Worm (Caenorhabditis elegans): ENCODE data around the gene arrd-25.

arrd-25 gene

DNA sequence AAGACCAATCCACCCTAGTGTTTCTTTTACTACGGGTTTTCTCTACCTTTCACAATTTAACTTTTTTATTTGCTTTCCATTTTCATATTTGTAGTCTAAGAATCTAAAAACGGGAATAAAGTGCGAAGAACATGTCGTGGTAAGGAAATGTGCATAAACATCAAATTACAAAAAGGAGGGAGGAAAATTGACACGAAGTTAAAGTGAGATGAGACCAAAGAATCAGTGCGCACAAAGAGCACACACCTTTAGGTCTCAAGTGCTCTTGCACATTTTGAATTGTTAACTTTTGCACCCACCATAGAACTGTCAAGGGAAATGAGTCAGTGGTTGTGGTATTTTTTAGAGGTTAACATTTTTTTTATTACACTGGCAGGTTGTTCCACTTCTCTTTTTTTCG lies 3.1 kb upstream of the arrd-25 start:
- TF ChIP-seq egl-27 (tag; optimal IDR thresholded peaks at IDR 0.05) (no peak), ztf-4 (tag; optimal IDR thresholded peaks at IDR 0.05) (no peak), R02D3.7 (tag; optimal IDR thresholded peaks at IDR 0.05) (no peak), sma-9 (GFP tag; optimal IDR thresholded peaks at IDR 0.05) (peak; percentile 42), sma-9 (tag; optimal IDR thresholded peaks at IDR 0.05) (no peak), blmp-1 (tag; optimal IDR thresholded peaks at IDR 0.05; ENCODE audit: insufficient read depth) (no peak), ama-1 (optimal IDR thresholded peaks at IDR 0.05) (no peak), alr-1 (tag; optimal IDR thresholded peaks at IDR 0.05) (no peak)

DNA sequence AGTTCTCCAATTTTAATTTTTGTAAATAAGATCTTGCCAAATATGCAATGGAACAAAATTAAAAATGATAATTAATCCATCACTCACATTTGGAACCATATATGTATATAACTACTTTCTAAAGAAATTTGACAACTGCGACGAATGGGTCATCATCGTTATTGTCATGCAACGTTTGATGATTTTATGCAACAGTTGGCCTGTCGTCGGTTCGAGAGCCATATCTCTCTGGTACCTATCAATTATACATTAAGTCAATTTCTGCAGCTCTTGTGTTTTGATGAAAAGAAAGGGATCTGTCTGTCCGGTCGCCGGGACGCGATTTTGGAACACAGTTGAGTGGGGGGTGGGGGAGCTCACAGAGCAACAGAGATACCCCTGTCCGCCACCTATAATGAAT lies 5.7 kb downstream of the arrd-25 start:
- TF ChIP-seq ceh-82 (tag; optimal IDR thresholded peaks at IDR 0.05) (no peak), aly-2 (tag; optimal IDR thresholded peaks at IDR 0.05) (no peak), Y55F3AM.14 (GFP tag; optimal IDR thresholded peaks at IDR 0.05) (no peak), peb-1 (tag; optimal IDR thresholded peaks at IDR 0.05) (no peak), nhr-6 (tag; optimal IDR thresholded peaks at IDR 0.05) (no peak), skn-1 (tag; optimal IDR thresholded peaks at IDR 0.05) (no peak)

DNA sequence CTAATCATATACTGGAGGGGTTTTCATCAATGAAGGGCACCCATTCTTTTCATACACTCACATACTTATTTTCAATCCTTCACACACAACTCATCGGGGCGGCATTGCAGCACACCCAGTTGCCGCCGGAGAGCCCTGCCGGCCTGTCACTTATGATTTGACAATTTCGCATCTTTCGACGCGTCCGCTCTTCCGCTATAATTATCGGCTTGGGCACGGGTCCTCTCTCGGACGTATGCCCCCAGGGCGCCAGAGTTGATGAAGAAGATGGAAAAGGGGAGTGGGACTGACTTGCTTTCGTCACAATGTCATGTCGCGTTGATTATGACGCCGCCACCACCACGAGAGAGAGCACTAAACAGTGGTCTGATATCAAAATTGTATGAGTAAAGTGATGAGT lies 10.8 kb downstream of the arrd-25 start:
- TF ChIP-seq F13H6.1 (tag; optimal IDR thresholded peaks at IDR 0.05) (peak; percentile 49), ztf-1 (GFP tag; conservative IDR thresholded peaks at IDR 0.05) (no peak), snpc-4 (tag; optimal IDR thresholded peaks at IDR 0.05) (no peak), sma-9 (GFP tag; optimal IDR thresholded peaks at IDR 0.05) (peak; percentile 1), sma-9 (tag; optimal IDR thresholded peaks at IDR 0.05) (no peak)

DNA sequence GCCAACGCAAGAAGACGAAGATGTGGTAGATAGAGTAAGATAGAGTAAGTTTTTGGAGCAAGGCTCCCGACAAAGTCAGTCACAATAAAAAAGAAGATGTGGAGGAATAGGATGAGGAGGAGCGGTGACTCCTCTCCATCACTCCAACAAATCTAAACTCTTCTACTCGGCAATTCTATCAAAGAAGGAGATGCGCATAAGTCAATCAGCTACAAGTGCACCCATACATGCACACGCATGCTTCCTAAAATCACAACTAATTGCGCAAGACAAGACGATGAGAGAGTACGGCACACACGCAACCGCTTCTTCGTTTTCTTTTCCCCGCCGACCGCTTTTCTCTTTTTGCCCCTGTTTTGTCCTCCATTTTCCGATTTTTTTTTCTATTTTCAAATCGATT lies 14.0 kb downstream of the arrd-25 start:
- no peak for TF ChIP-seq ztf-4 (tag; optimal IDR thresholded peaks at IDR 0.05)
- TF ChIP-seq nhr-21 (tag; optimal IDR thresholded peaks at IDR 0.05), result no peak
- no peak for TF ChIP-seq ama-1 (optimal IDR thresholded peaks at IDR 0.05)
- TF ChIP-seq lin-11 (tag; optimal IDR thresholded peaks at IDR 0.05), result no peak
- no peak for TF ChIP-seq snpc-4 (tag; optimal IDR thresholded peaks at IDR 0.05)

DNA sequence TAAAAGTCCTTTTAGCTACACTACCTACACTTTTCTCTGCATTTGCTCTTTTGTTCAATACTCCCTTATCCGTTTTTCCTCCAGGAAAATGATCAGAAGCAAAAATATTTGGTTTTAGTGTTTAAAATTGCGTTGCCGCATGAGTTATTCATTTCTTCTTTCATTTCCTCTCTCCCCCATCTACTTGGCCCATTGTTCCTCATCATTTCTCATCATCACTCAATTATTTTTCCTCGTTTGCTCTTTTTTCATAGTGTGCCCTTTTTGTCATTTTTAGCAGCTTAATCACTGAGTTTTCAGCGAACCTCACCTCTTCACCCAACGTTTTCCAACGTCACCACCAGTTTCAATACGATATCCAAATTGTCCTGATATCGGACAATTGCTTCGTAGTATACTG lies 15.6 kb downstream of the arrd-25 start, which contains the start of gene dyc-1:
dyc-1 (plus strand) TSS at position 301 of the 400 bp plus-strand sequence.
- no peak for TF ChIP-seq Y55F3AM.14 (GFP tag; optimal IDR thresholded peaks at IDR 0.05)
- no peak for TF ChIP-seq peb-1 (tag; optimal IDR thresholded peaks at IDR 0.05)
- TF ChIP-seq dmd-4 (tag; optimal IDR thresholded peaks at IDR 0.05), result no peak
- no peak for TF ChIP-seq gmeb-1 (tag; optimal IDR thresholded peaks at IDR 0.05)
- no peak for TF ChIP-seq egl-27 (tag; optimal IDR thresholded peaks at IDR 0.05)
- TF ChIP-seq nhr-10 (tag; optimal IDR thresholded peaks at IDR 0.05), result no peak
- no peak for TF ChIP-seq ztf-1 (GFP tag; conservative IDR thresholded peaks at IDR 0.05)
- TF ChIP-seq ztf-11 (tag; optimal IDR thresholded peaks at IDR 0.05), result no peak
- TF ChIP-seq F13H6.1 (tag; optimal IDR thresholded peaks at IDR 0.05), result no peak
- no peak for TF ChIP-seq elt-1 (tag; optimal IDR thresholded peaks at IDR 0.05)
- TF ChIP-seq mab-5 (tag; optimal IDR thresholded peaks at IDR 0.05), result no peak
- no peak for TF ChIP-seq unc-39 (tag; optimal IDR thresholded peaks at IDR 0.05)
- TF ChIP-seq nhr-21 (tag; optimal IDR thresholded peaks at IDR 0.05), result no peak
- no peak for TF ChIP-seq fos-1 (tag; optimal IDR thresholded peaks at IDR 0.05)

DNA sequence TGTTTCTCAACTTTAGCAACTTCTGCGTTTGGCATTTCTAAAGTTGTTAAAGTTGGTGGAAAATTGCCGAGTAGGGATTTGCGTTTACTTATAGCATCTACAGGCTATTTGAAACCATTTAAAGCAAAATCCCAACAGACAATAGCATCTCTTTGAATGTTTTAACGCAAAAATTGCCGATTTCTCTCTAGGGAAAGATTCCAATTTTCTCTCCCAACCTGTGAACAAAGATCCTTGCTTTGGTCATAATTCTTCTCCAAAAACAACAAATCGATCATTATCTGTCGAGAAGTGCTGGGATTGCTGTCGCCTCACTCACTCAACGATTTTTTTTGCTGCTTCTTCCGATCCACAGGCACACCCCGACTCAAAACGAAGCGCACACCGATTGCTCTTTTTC lies 20.2 kb downstream of the arrd-25 start:
- no peak for TF ChIP-seq nhr-25 (tag; optimal IDR thresholded peaks at IDR 0.05)
- TF ChIP-seq unc-39 (tag; optimal IDR thresholded peaks at IDR 0.05), result no peak
- TF ChIP-seq nhr-12 (tag; optimal IDR thresholded peaks at IDR 0.05), result no peak
- no peak for TF ChIP-seq mab-5 (tag; optimal IDR thresholded peaks at IDR 0.05)
- TF ChIP-seq Y55F3AM.14 (GFP tag; optimal IDR thresholded peaks at IDR 0.05), result no peak
- TF ChIP-seq R02D3.7 (tag; optimal IDR thresholded peaks at IDR 0.05), result no peak
- no peak for TF ChIP-seq sem-4 (tag; optimal IDR thresholded peaks at IDR 0.05)
- no peak for TF ChIP-seq unc-62 (GFP tag; optimal IDR thresholded peaks at IDR 0.05)
- TF ChIP-seq fos-1 (tag; optimal IDR thresholded peaks at IDR 0.05), result no peak
- TF ChIP-seq elt-1 (tag; optimal IDR thresholded peaks at IDR 0.05), result no peak
- TF ChIP-seq unc-55 (GFP tag; optimal IDR thresholded peaks at IDR 0.05), result no peak
- no peak for TF ChIP-seq egl-27 (tag; optimal IDR thresholded peaks at IDR 0.05)
- no peak for TF ChIP-seq elt-3 (tag; optimal IDR thresholded peaks at IDR 0.05)
- no peak for TF ChIP-seq lsy-2 (tag; optimal IDR thresholded peaks at IDR 0.05)

All from whole organism, L2 larva.